Worm (Caenorhabditis elegans): Measurements from ENCODE around the gene F43B10.1.

ce11 chrX:16641678-16642077, 20.9 kb downstream of the F43B10.1 start:
- TF ChIP-seq ref-1 (GFP tag; conservative IDR thresholded peaks at IDR 0.05) (no peak), tab-1 (GFP tag; IDR thresholded peaks at IDR 0.05) (no peak), T22C8.4 (GFP tag; IDR thresholded peaks at IDR 0.05) (no peak), flt-1 (GFP tag; IDR thresholded peaks at IDR 0.05) (no peak), med-1 (GFP tag; optimal IDR thresholded peaks at IDR 0.05; ENCODE audit: insufficient read depth) (no peak), klf-2 (GFP tag; conservative IDR thresholded peaks at IDR 0.05) (no peak), ztf-29 (GFP tag; IDR thresholded peaks at IDR 0.05) (no peak)
